Worm (Caenorhabditis elegans) whole organism, midembryonic: ENCODE results near the gene coq-3.

ENCODE experiments used
- flt-1 ChIP-seq: fragments of 200-800 bp; sonication (Bioruptor generic); IDR thresholded peaks from 2 replicates; pipeline ENCODE4 v1.3.6; 2022; ENCODE audit warnings: missing genetic modification characterization, missing compliant biosample characterization
- klf-2 ChIP-seq: fragments of 200-800 bp; sonication (Bioruptor generic); conservative IDR thresholded peaks from 2 replicates; pipeline ENCODE4 v1.3.6; 2022; ENCODE audit warnings: missing genetic modification reagents, missing genetic modification characterization, missing compliant biosample characterization
- med-1 ChIP-seq: sonication (generic microtip); optimal IDR thresholded peaks from 2 replicates; lab custom pipeline; 2017; ENCODE audit warnings: missing genetic modification characterization, mild to moderate bottlenecking, missing compliant biosample characterization, antibody characterized with exemption, missing genetic modification reagents; ENCODE audit not compliant: insufficient read depth
- ref-1 ChIP-seq: fragments of 200-800 bp; sonication (Bioruptor generic); conservative IDR thresholded peaks from 2 replicates; pipeline ENCODE4 v1.3.6; 2022; ENCODE audit warnings: missing genetic modification reagents, missing genetic modification characterization, missing compliant biosample characterization
- tab-1 ChIP-seq: fragments of 200-800 bp; sonication (Bioruptor generic); IDR thresholded peaks from 2 replicates; pipeline ENCODE4 v1.3.6; 2022; ENCODE audit warnings: missing genetic modification characterization, missing compliant biosample characterization
- ztf-23 ChIP-seq: fragments of 200-800 bp; sonication (Bioruptor generic); IDR thresholded peaks from 2 replicates; pipeline ENCODE4 v1.3.6; 2022; ENCODE audit warnings: missing genetic modification reagents, missing genetic modification characterization, missing compliant biosample characterization

DNA sequence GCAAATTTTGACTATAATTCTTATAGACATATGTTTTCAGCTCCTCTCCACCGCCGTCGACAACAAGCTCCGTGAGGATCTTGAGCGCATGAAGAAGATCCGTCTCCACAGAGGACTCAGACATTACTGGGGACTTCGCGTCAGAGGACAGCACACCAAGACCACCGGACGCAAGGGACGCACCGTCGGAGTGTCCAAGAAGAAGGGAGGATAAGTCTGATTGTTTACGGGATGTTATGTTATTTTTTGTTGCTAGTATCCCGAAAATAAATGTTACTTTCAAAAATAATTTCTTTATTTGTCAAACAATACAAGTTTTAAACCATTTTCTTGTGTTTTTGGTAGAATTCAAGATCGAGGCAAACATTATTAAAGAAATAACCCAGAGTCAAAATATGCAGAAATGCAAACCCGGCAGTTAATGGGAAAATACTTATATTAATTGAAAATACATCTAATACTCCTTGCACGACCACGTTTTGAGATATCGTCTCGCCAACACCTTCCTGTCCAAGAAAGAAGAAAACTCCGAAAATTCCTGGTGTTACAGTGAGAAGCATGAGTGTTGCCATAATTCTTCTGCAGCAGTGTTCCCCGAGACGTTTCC lies 30.1 kb upstream of the coq-3 start:
- TF ChIP-seq med-1 (GFP tag; lab: Kevin White, UChicago) (no peak), ztf-23 (GFP tag; lab: Robert Waterston, UW) (no peak), tab-1 (GFP tag; lab: Robert Waterston, UW) (no peak), klf-2 (GFP tag; lab: Robert Waterston, UW) (no peak), flt-1 (GFP tag; lab: Robert Waterston, UW) (no peak), ref-1 (no peak)
